Worm (Caenorhabditis elegans) whole organism, young adult: ENCODE data around the gene F19B10.13.

ENCODE experiments used
- F10E7.11 ChIP-seq: sonication (generic microtip); optimal IDR thresholded peaks from 2 replicates; lab custom pipeline; 2017; ENCODE audit warnings: mild to moderate bottlenecking, missing genetic modification characterization, moderate library complexity, missing compliant biosample characterization
- F23B12.7 ChIP-seq: sonication (generic microtip); optimal IDR thresholded peaks from 2 replicates; lab custom pipeline; 2017; ENCODE audit warnings: missing genetic modification characterization, mild to moderate bottlenecking, missing compliant biosample characterization, antibody characterized with exemption, moderate library complexity; ENCODE audit not compliant: insufficient read depth
- F57A8.1 ChIP-seq: fragments of 200-800 bp; sonication (Bioruptor generic); optimal IDR thresholded peaks from 2 replicates; lab custom pipeline; 2018; ENCODE audit warnings: mild to moderate bottlenecking, missing genetic modification characterization, moderate library complexity, missing compliant biosample characterization
- Y53G8AR.9 ChIP-seq: fragments of 200-800 bp; sonication (Bioruptor generic); conservative IDR thresholded peaks from 2 replicates; pipeline ENCODE4 v1.3.6; 2022; ENCODE audit warnings: missing genetic modification reagents, missing genetic modification characterization, missing compliant biosample characterization
- aptf-2 ChIP-seq: fragments of 200-800 bp; sonication (Bioruptor generic); conservative IDR thresholded peaks from 2 replicates; pipeline ENCODE4 v1.3.6; 2022; ENCODE audit warnings: missing genetic modification reagents, missing genetic modification characterization, missing compliant biosample characterization
- attf-5 ChIP-seq: fragments of 200-800 bp; sonication (Bioruptor generic); optimal IDR thresholded peaks from 2 replicates; lab custom pipeline; 2018; ENCODE audit warnings: mild to moderate bottlenecking, missing genetic modification characterization, missing compliant biosample characterization
- bed-2 ChIP-seq: fragments of 200-800 bp; sonication (Bioruptor generic); IDR thresholded peaks from 2 replicates; pipeline ENCODE4 v1.3.6; 2022; ENCODE audit warnings: missing genetic modification reagents, missing genetic modification characterization, missing compliant biosample characterization
- cebp-1 ChIP-seq, 2 experiments: fragments of 200-800 bp in 1 of 2; sonication (Bioruptor generic) in 1 of 2; sonication (generic microtip) in 1 of 2; IDR thresholded peaks in 1 of 2; optimal IDR thresholded peaks in 1 of 2; 2 replicates each; pipeline versions ENCODE4 v1.3.6 to Lab custom; 2017 to 2022; ENCODE audit warnings: missing compliant biosample characterization in 2 of 2, missing genetic modification characterization in 2 of 2, mild to moderate bottlenecking in 1 of 2, missing genetic modification reagents in 1 of 2, moderate library complexity in 1 of 2
- cebp-2 ChIP-seq: fragments of 200-800 bp; sonication (Bioruptor generic); IDR thresholded peaks from 2 replicates; pipeline ENCODE4 v1.3.6; 2022; ENCODE audit warnings: missing genetic modification characterization, missing compliant biosample characterization
- ceh-91 ChIP-seq: fragments of 200-800 bp; sonication (Bioruptor generic); IDR thresholded peaks from 2 replicates; pipeline ENCODE4 v1.3.6; 2022; ENCODE audit warnings: missing genetic modification reagents, missing genetic modification characterization, missing compliant biosample characterization
- dox-1 ChIP-seq: fragments of 200-800 bp; sonication (Bioruptor generic); IDR thresholded peaks from 2 replicates; pipeline ENCODE4 v1.3.6; 2022; ENCODE audit warnings: missing genetic modification reagents, missing genetic modification characterization, missing compliant biosample characterization
- dpl-1 ChIP-seq: fragments of 150-350 bp; optimal IDR thresholded peaks from 2 replicates; lab custom pipeline; 2014; ENCODE audit warnings: missing biosample characterization, missing genetic modification reagents, missing genetic modification characterization
- efl-1 ChIP-seq: fragments of 150-350 bp; optimal IDR thresholded peaks from 2 replicates; lab custom pipeline; 2014; ENCODE audit warnings: missing biosample characterization, missing genetic modification reagents, missing genetic modification characterization
- egl-44 ChIP-seq: fragments of 200-800 bp; sonication (Bioruptor generic); IDR thresholded peaks from 2 replicates; pipeline ENCODE4 v1.3.6; 2022; ENCODE audit warnings: missing genetic modification reagents, missing genetic modification characterization, missing compliant biosample characterization
- ets-4 ChIP-seq: fragments of 200-800 bp; sonication (Bioruptor generic); optimal IDR thresholded peaks from 2 replicates; lab custom pipeline; 2018; ENCODE audit warnings: mild to moderate bottlenecking, missing genetic modification characterization, missing compliant biosample characterization
- him-1 ChIP-seq: sonication (generic microtip); optimal IDR thresholded peaks from 2 replicates; lab custom pipeline; 2016; ENCODE audit warnings: missing genotype, missing genetic modification reagents, missing genetic modification characterization, missing compliant biosample characterization
- let-526 ChIP-seq: fragments of 200-800 bp; sonication (Bioruptor generic); IDR thresholded peaks from 2 replicates; pipeline ENCODE4 v1.3.6; 2022; ENCODE audit warnings: missing genetic modification reagents, missing genetic modification characterization, missing compliant biosample characterization
- lin-26 ChIP-seq: fragments of 200-800 bp; sonication (Bioruptor generic); IDR thresholded peaks from 2 replicates; pipeline ENCODE4 v1.3.6; 2022; ENCODE audit warnings: missing genetic modification reagents, missing genetic modification characterization, missing compliant biosample characterization
- lsl-1 ChIP-seq: fragments of 200-800 bp; sonication (Bioruptor generic); optimal IDR thresholded peaks from 2 replicates; lab custom pipeline; 2018; ENCODE audit warnings: mild to moderate bottlenecking, missing genetic modification characterization, moderate library complexity, missing compliant biosample characterization
- madf-6 ChIP-seq: fragments of 200-800 bp; sonication (Bioruptor generic); IDR thresholded peaks from 2 replicates; pipeline ENCODE4 v1.3.6; 2022; ENCODE audit warnings: missing genetic modification reagents, missing genetic modification characterization, missing compliant biosample characterization
- madf-8 ChIP-seq: fragments of 200-800 bp; sonication (Bioruptor generic); conservative IDR thresholded peaks from 2 replicates; pipeline ENCODE4 v1.3.6; 2022; ENCODE audit warnings: missing genetic modification reagents, missing genetic modification characterization, missing compliant biosample characterization
- mcd-1 ChIP-seq: fragments of 200-800 bp; sonication (Bioruptor generic); IDR thresholded peaks from 2 replicates; pipeline ENCODE4 v1.3.6; 2022; ENCODE audit warnings: missing genetic modification reagents, missing genetic modification characterization, missing compliant biosample characterization
- nfyb-1 ChIP-seq: fragments of 200-800 bp; sonication (Bioruptor generic); IDR thresholded peaks from 2 replicates; pipeline ENCODE4 v1.3.6; 2022; ENCODE audit warnings: missing genetic modification reagents, missing genetic modification characterization, missing compliant biosample characterization
- nhr-179 ChIP-seq: sonication (generic microtip); optimal IDR thresholded peaks from 2 replicates; lab custom pipeline; 2016; ENCODE audit warnings: mild to moderate bottlenecking, missing genetic modification characterization, missing compliant biosample characterization
- nhr-27 ChIP-seq: fragments of 200-800 bp; sonication (Bioruptor generic); optimal IDR thresholded peaks from 2 replicates; lab custom pipeline; 2018; ENCODE audit warnings: mild to moderate bottlenecking, missing genetic modification characterization, moderate library complexity, missing compliant biosample characterization
- nhr-80 ChIP-seq: sonication (generic microtip); optimal IDR thresholded peaks from 2 replicates; lab custom pipeline; 2016; ENCODE audit warnings: missing genetic modification characterization, missing compliant biosample characterization
- repo-1 ChIP-seq: sonication (generic microtip); optimal IDR thresholded peaks from 2 replicates; lab custom pipeline; 2017; ENCODE audit warnings: mild to moderate bottlenecking, missing genetic modification characterization, missing compliant biosample characterization
- snpc-3.4 ChIP-seq: sonication (generic microtip); optimal IDR thresholded peaks from 2 replicates; lab custom pipeline; 2017; ENCODE audit warnings: missing genetic modification characterization, mild to moderate bottlenecking, missing compliant biosample characterization, antibody characterized with exemption, moderate library complexity, missing genotype, missing genetic modification reagents
- tbp1 ChIP-seq: fragments of 200-800 bp; sonication (Bioruptor generic); optimal IDR thresholded peaks from 2 replicates; lab custom pipeline; 2018; ENCODE audit warnings: mild to moderate bottlenecking, missing genetic modification characterization, missing compliant biosample characterization
- xnd-1 ChIP-seq: sonication (generic microtip); optimal IDR thresholded peaks from 2 replicates; lab custom pipeline; 2016; ENCODE audit warnings: missing genotype, missing genetic modification reagents, missing genetic modification characterization, missing compliant biosample characterization

Gene F19B10.13

DNA sequence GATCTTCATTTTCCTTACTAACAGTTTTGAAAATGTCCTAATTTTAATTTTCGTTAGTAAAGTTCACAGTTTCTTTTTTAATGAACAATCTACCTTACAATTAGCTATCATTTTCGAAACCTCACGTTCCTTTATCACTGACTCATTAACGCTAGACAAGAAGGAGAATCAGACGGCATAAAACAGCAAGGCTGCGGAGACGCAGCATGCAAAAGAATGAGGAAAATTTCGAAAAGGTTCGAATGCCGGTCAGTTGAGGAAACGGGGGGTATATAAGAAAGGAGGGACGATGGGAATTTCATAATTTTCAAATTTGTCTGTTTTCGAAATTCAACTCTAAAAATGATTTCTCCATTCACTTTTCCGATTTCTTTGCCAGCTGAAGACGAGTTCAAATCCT is at the start of gene F19B10.13:
F19B10.13 (plus strand) TSS at position 343 of the 400 bp plus-strand sequence.
- TF ChIP-seq Y53G8AR.9 (GFP tag; lab: Robert Waterston, UW) (no peak), cebp-1 (GFP tag; IDR thresholded peaks at IDR 0.05; lab: Robert Waterston, UW) (peak; percentile 72), cebp-1 (tag; optimal IDR thresholded peaks at IDR 0.05; lab: Kevin White, UChicago) (peak; percentile 90), dox-1 (GFP tag; lab: Robert Waterston, UW) (0 out of 2 replicates have a peak, but pooled peaks have one; percentile 28), nhr-80 (peak; percentile 48), attf-5 (GFP tag; lab: Kevin White, UChicago) (peak; percentile 55), ets-4 (GFP tag; lab: Kevin White, UChicago) (no peak)

DNA sequence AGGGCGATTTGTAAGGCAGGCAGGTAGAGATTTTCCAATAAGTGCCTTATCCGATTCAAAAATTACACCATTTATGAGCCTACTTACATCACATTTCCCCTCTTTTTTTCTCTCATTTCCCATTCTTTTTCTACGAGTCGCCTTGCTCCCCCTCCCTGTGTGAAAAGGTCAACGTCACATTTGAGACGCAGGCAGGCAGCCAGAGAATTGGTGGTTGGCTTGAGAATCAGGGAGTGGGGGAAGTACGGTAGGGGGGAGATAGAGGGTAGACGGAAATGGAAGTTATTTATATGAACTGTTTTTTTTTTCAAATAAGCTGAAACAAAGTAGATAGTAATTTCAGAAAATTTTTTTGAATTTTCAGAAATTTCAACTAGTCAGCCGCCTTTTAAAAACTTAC is 45.5 kb upstream of the F19B10.13 start:
- no peak for TF ChIP-seq F57A8.1 (GFP tag; lab: Kevin White, UChicago)
- TF ChIP-seq nfyb-1: peak; percentile 78
- no peak for TF ChIP-seq F10E7.11
- TF ChIP-seq, all 124 proteins: peak for 1

ce11 chrII:3617512-3617911 is 44.6 kb upstream of the F19B10.13 start, which contains the start of gene F40E12.1:
TSS of gene F40E12.1 (plus strand) at chrII:3617812.
- TF ChIP-seq tbp1 (GFP tag; lab: Kevin White, UChicago) (no peak), ceh-91 (no peak), cebp-2 (GFP tag; lab: Robert Waterston, UW) (no peak), lin-26 (GFP tag; lab: Robert Waterston, UW) (no peak), F23B12.7 (tag; lab: Kevin White, UChicago) (no peak), dox-1 (GFP tag; lab: Robert Waterston, UW) (no peak)

DNA sequence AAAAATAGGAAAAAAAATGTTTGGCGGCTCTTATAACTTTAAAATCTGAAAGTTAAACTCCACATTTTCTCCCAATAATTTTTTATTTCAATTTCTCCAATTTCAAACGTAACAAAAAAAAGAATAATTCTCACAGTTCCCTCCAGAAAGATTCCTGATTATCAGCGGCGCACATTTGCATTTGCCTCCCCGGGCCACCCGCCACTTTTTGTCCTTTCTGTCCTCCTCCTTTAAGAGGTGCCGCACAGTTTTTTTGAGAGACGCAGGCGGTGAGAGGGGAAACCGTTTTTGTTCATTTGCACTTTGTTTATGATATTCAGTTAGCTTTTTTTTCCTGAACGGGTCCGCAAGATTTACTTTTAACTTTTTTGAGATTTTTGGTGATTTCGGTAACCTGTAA is 41.2 kb upstream of the F19B10.13 start:
- TF ChIP-seq madf-8 (GFP tag; lab: Robert Waterston, UW) (0 out of 2 replicates have a peak, but pooled peaks have one; percentile 20), bed-2 (GFP tag; lab: Robert Waterston, UW) (no peak), aptf-2 (GFP tag; lab: Robert Waterston, UW) (peak; percentile 56; the same call in 1 of the 2 replicates), efl-1 (GFP tag; lab: Kevin White, UChicago) (peak; percentile 66), madf-6 (GFP tag; lab: Robert Waterston, UW) (peak; percentile 36; the same call in 1 of the 2 replicates), nhr-27 (tag; lab: Kevin White, UChicago) (no peak), lsl-1 (GFP tag; lab: Kevin White, UChicago) (no peak), dpl-1 (GFP tag; lab: Kevin White, UChicago) (peak; percentile 24)

- no peak for TF ChIP-seq bed-2 (GFP tag; lab: Robert Waterston, UW)
- TF ChIP-seq nhr-179: no peak
- no peak for TF ChIP-seq mcd-1 (GFP tag; lab: Robert Waterston, UW)
Observed at ce11 chrII:3622014-3622413, 40.1 kb upstream of the F19B10.13 start, which contains the start of gene M151.7. TSS of gene M151.7 (plus strand) at chrII:3622314.

ce11 chrII:3626872-3627271 is 35.2 kb upstream of the F19B10.13 start, which contains the start of gene M151.3:
TSS of gene M151.3 (plus strand) at chrII:3627172.
- TF ChIP-seq let-526 (GFP tag; lab: Robert Waterston, UW) (no peak), him-1 (tag; lab: Kevin White, UChicago) (no peak), Y53G8AR.9 (GFP tag; lab: Robert Waterston, UW) (no peak), egl-44 (GFP tag; lab: Robert Waterston, UW) (no peak), mcd-1 (GFP tag; lab: Robert Waterston, UW) (no peak), dpl-1 (GFP tag; lab: Kevin White, UChicago) (no peak), xnd-1 (no peak), repo-1 (no peak), snpc-3.4 (tag; lab: Kevin White, UChicago) (no peak)
